Fruit fly (Drosophila melanogaster) whole organism: ENCODE data around the gene CG10962.

Experiments used
- CG8478 ChIP-seq: fragments of >200 bp; optimal IDR thresholded peaks from 2 replicates; lab custom pipeline; 2018; ENCODE audit warnings: inconsistent platforms
- pan ChIP-seq: fragments of >200 bp; optimal IDR thresholded peaks from 2 replicates; lab custom pipeline; 2017
- psq ChIP-seq: fragments of >200 bp; optimal IDR thresholded peaks from 2 replicates; lab custom pipeline; 2017

DNA sequence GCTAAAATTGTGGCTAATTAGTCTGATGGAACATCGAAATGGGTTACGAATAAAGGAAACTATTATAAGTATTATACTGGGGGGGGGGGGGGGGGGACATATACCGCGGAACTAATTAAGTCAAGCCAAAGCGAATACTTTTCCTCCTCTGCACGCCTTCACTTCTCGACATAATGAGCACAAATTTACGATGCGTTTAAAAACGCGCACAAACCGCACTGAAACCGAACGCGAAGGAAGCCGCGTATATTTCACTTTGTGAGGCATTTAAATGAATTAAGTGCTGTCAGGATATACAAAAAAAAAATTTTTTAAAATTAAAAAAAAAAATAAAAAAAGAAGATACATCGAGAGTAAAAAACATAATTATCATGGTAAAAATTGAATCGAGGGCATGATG, 15.8 kb downstream of the CG10962 start:
- TF ChIP-seq pan (lab: Kevin White, UChicago) (no peak), CG8478 (no peak), psq (no peak)
